Worm (Caenorhabditis elegans): ENCODE results near the gene srw-42.

ce11 chrV:16728431-16728830, 34.8 kb upstream of the srw-42 start, which contains the start of gene fbxa-127:
- TF ChIP-seq aha-1 (tag; optimal IDR thresholded peaks at IDR 0.05) (no peak), jun-1 (tag; optimal IDR thresholded peaks at IDR 0.05) (no peak), snpc-4 (tag; optimal IDR thresholded peaks at IDR 0.05) (no peak), ama-1 (optimal IDR thresholded peaks at IDR 0.05) (no peak), nhr-76 (tag; optimal IDR thresholded peaks at IDR 0.05) (no peak), fkh-10 (GFP tag; optimal IDR thresholded peaks at IDR 0.05) (no peak), nhr-11 (tag; optimal IDR thresholded peaks at IDR 0.05) (no peak), skn-1 (tag; optimal IDR thresholded peaks at IDR 0.05) (no peak), lin-39 (tag; optimal IDR thresholded peaks at IDR 0.05) (no peak)

All from whole organism, L1 larva.